Worm (Caenorhabditis elegans) whole organism, L1 larva: ENCODE results near the gene R186.8.
A peak's percentile ranks its signal among the peaks of the same experiment; 100 is the strongest.

Source experiments
- C04F5.9 ChIP-seq: sonication (generic microtip); optimal IDR thresholded peaks from 2 replicates; lab custom pipeline; 2016; ENCODE audit warnings: missing genetic modification characterization, missing compliant biosample characterization
- C16A3.4 ChIP-seq: fragments of 150-350 bp; optimal IDR thresholded peaks from 2 replicates; lab custom pipeline; 2014; ENCODE audit warnings: missing biosample characterization, missing genetic modification characterization
- C34B4.2 ChIP-seq: sonication (generic microtip); optimal IDR thresholded peaks from 2 replicates; lab custom pipeline; 2017; ENCODE audit warnings: mild to moderate bottlenecking, missing genetic modification characterization, missing compliant biosample characterization
- F16B12.6 ChIP-seq: fragments of 150-350 bp; optimal IDR thresholded peaks from 2 replicates; lab custom pipeline; 2014; ENCODE audit warnings: missing biosample characterization, missing genetic modification characterization
- Y116A8C.19 ChIP-seq: sonication (generic microtip); optimal IDR thresholded peaks from 2 replicates; lab custom pipeline; 2016; ENCODE audit warnings: missing compliant biosample characterization, missing genetic modification characterization, borderline replicate concordance
- aha-1 ChIP-seq: fragments of 150-350 bp; optimal IDR thresholded peaks from 2 replicates; lab custom pipeline; 2014; ENCODE audit warnings: missing biosample characterization, missing genetic modification characterization
- ama-1 ChIP-seq: fragments of 150-350 bp; optimal IDR thresholded peaks from 2 replicates; lab custom pipeline; 2014
- ceh-8 ChIP-seq: fragments of 200-800 bp; sonication (Bioruptor generic); optimal IDR thresholded peaks from 2 replicates; lab custom pipeline; 2018; ENCODE audit warnings: mild to moderate bottlenecking, missing genetic modification characterization, moderate library complexity, missing compliant biosample characterization
- ceh-88 ChIP-seq: fragments of 200-800 bp; sonication (Bioruptor generic); IDR thresholded peaks from 2 replicates; pipeline ENCODE4 v1.3.6; 2022; ENCODE audit warnings: missing genetic modification characterization, missing compliant biosample characterization
- ceh-90 ChIP-seq: sonication (generic microtip); optimal IDR thresholded peaks from 2 replicates; lab custom pipeline; 2016; ENCODE audit warnings: missing genetic modification characterization, missing compliant biosample characterization
- ces-1 ChIP-seq: fragments of 150-350 bp; optimal IDR thresholded peaks from 2 replicates; lab custom pipeline; 2014; ENCODE audit warnings: missing biosample characterization, missing genetic modification reagents, missing genetic modification characterization
- dpl-1 ChIP-seq, 3 experiments: fragments of 150-350 bp in 2 of 3; sonication (generic microtip) in 1 of 3; optimal IDR thresholded peaks; 2 replicates each; lab custom pipeline; 2014 to 2017; ENCODE audit warnings: missing biosample characterization in 3 of 3, missing genetic modification characterization in 3 of 3, missing genetic modification reagents in 3 of 3
- egl-13 ChIP-seq: sonication (generic microtip); optimal IDR thresholded peaks from 2 replicates; lab custom pipeline; 2016; ENCODE audit warnings: missing genotype, missing genetic modification reagents, missing genetic modification characterization, missing compliant biosample characterization
- egl-27 ChIP-seq, 2 experiments: fragments of 150-350 bp in 1 of 2; sonication (generic microtip); optimal IDR thresholded peaks; 3 replicates each; lab custom pipeline; 2017 to 2018; ENCODE audit warnings: missing biosample characterization in 2 of 2, missing genetic modification characterization in 2 of 2, missing genetic modification reagents in 2 of 2
- elt-3 ChIP-seq, 6 experiments: fragments of 150-350 bp in 1 of 6; sonication (generic microtip); optimal IDR thresholded peaks; 2 replicates each; lab custom pipeline; 2017 to 2018; ENCODE audit warnings: missing biosample characterization in 6 of 6, missing genetic modification characterization in 6 of 6, inconsistent platforms in 1 of 6
- ets-5 ChIP-seq: fragments of 200-800 bp; sonication (Bioruptor generic); IDR thresholded peaks from 2 replicates; pipeline ENCODE4 v1.3.6; 2022; ENCODE audit warnings: missing genetic modification characterization, missing compliant biosample characterization
- fkh-10 ChIP-seq: sonication (generic microtip); optimal IDR thresholded peaks from 2 replicates; lab custom pipeline; 2017; ENCODE audit warnings: missing biosample characterization, missing genetic modification reagents, missing genetic modification characterization
- fkh-8 ChIP-seq: sonication (generic microtip); optimal IDR thresholded peaks from 2 replicates; lab custom pipeline; 2016; ENCODE audit warnings: mild to moderate bottlenecking, missing genetic modification characterization, missing compliant biosample characterization
- fos-1 ChIP-seq: fragments of 150-350 bp; optimal IDR thresholded peaks from 2 replicates; lab custom pipeline; 2014; ENCODE audit warnings: missing biosample characterization, missing genetic modification characterization
- grh-1 ChIP-seq: fragments of 200-800 bp; sonication (Bioruptor generic); IDR thresholded peaks from 2 replicates; pipeline ENCODE4 v1.3.6; 2022; ENCODE audit warnings: missing genetic modification reagents, missing genetic modification characterization, missing compliant biosample characterization
- hlh-4 ChIP-seq: sonication (generic microtip); optimal IDR thresholded peaks from 2 replicates; lab custom pipeline; 2016; ENCODE audit warnings: mild to moderate bottlenecking, missing genetic modification characterization, missing compliant biosample characterization
- jun-1 ChIP-seq: fragments of 150-350 bp; optimal IDR thresholded peaks from 2 replicates; lab custom pipeline; 2014; ENCODE audit warnings: missing biosample characterization, missing genetic modification reagents, missing genetic modification characterization
- lin-13 ChIP-seq: fragments of 150-350 bp; optimal IDR thresholded peaks from 2 replicates; lab custom pipeline; 2014; ENCODE audit warnings: missing biosample characterization, missing genetic modification reagents, missing genetic modification characterization
- lir-3 ChIP-seq: sonication (generic microtip); optimal IDR thresholded peaks from 2 replicates; lab custom pipeline; 2016; ENCODE audit warnings: mild to moderate bottlenecking, missing genetic modification characterization, moderate library complexity, missing compliant biosample characterization; ENCODE audit not compliant: poor library complexity
- lsy-2 ChIP-seq, 2 experiments: fragments of 150-350 bp; optimal IDR thresholded peaks; 2 replicates each; lab custom pipeline; 2014; ENCODE audit warnings: missing biosample characterization in 2 of 2, missing genetic modification characterization in 2 of 2
- mdl-1 ChIP-seq, 2 experiments: fragments of 150-350 bp; optimal IDR thresholded peaks; 2 replicates each; lab custom pipeline; 2014 to 2017; ENCODE audit warnings: missing biosample characterization in 2 of 2, missing genetic modification characterization in 2 of 2, inconsistent platforms in 1 of 2
- nhr-12 ChIP-seq: sonication (generic microtip); optimal IDR thresholded peaks from 2 replicates; lab custom pipeline; 2017; ENCODE audit warnings: missing biosample characterization, missing genetic modification characterization
- nhr-20 ChIP-seq: sonication (generic microtip); optimal IDR thresholded peaks from 2 replicates; lab custom pipeline; 2016; ENCODE audit warnings: mild to moderate bottlenecking, missing genetic modification characterization, missing compliant biosample characterization
- nhr-71 ChIP-seq: sonication (generic microtip); optimal IDR thresholded peaks from 2 replicates; lab custom pipeline; 2016; ENCODE audit warnings: mild to moderate bottlenecking, missing genetic modification characterization, moderate library complexity, missing compliant biosample characterization
- nhr-77 ChIP-seq: fragments of 150-350 bp; optimal IDR thresholded peaks from 2 replicates; lab custom pipeline; 2014; ENCODE audit warnings: missing biosample characterization, missing genetic modification characterization
- nhr-84 ChIP-seq: sonication (generic microtip); optimal IDR thresholded peaks from 2 replicates; lab custom pipeline; 2017; ENCODE audit warnings: missing biosample characterization, missing genetic modification characterization
- pag-3 ChIP-seq: sonication (generic microtip); optimal IDR thresholded peaks from 2 replicates; lab custom pipeline; 2017; ENCODE audit warnings: missing genetic modification characterization, mild to moderate bottlenecking, missing compliant biosample characterization, antibody characterized with exemption, borderline replicate concordance; ENCODE audit not compliant: insufficient read depth
- rnt-1 ChIP-seq: sonication (generic microtip); optimal IDR thresholded peaks from 2 replicates; lab custom pipeline; 2016; ENCODE audit warnings: mild to moderate bottlenecking, missing genetic modification characterization, moderate library complexity, missing compliant biosample characterization
- skn-1 ChIP-seq: fragments of 150-350 bp; optimal IDR thresholded peaks from 2 replicates; lab custom pipeline; 2014; ENCODE audit warnings: missing biosample characterization, missing genetic modification characterization
- snpc-4 ChIP-seq: fragments of 150-350 bp; optimal IDR thresholded peaks from 2 replicates; lab custom pipeline; 2014; ENCODE audit warnings: missing biosample characterization, missing genetic modification characterization
- snu-23 ChIP-seq: sonication (generic microtip); optimal IDR thresholded peaks from 2 replicates; lab custom pipeline; 2016; ENCODE audit warnings: missing genetic modification characterization, missing compliant biosample characterization
- sox-4 ChIP-seq: sonication (generic microtip); optimal IDR thresholded peaks from 2 replicates; lab custom pipeline; 2016; ENCODE audit warnings: missing genetic modification characterization, missing compliant biosample characterization
- sptf-1 ChIP-seq: fragments of 150-350 bp; optimal IDR thresholded peaks from 2 replicates; lab custom pipeline; 2014; ENCODE audit warnings: missing biosample characterization, missing genetic modification characterization
- sup-37 ChIP-seq: fragments of 200-800 bp; sonication (Bioruptor generic); optimal IDR thresholded peaks from 2 replicates; lab custom pipeline; 2018; ENCODE audit warnings: mild to moderate bottlenecking, missing genetic modification characterization, missing compliant biosample characterization
- swsn-7 ChIP-seq: sonication (generic microtip); optimal IDR thresholded peaks from 2 replicates; lab custom pipeline; 2016; ENCODE audit warnings: missing genetic modification characterization, missing compliant biosample characterization
- tbx-2 ChIP-seq: sonication (generic microtip); optimal IDR thresholded peaks from 2 replicates; lab custom pipeline; 2016; ENCODE audit warnings: missing genetic modification characterization, missing compliant biosample characterization
- tlp-1 ChIP-seq: fragments of 150-350 bp; optimal IDR thresholded peaks from 2 replicates; lab custom pipeline; 2014; ENCODE audit warnings: missing biosample characterization, missing genetic modification characterization
- unc-62 ChIP-seq: fragments of 150-350 bp; optimal IDR thresholded peaks from 2 replicates; lab custom pipeline; 2014; ENCODE audit warnings: missing biosample characterization, missing genetic modification reagents, missing genetic modification characterization
- xbp-1 ChIP-seq: sonication (generic microtip); optimal IDR thresholded peaks from 2 replicates; lab custom pipeline; 2016; ENCODE audit warnings: missing genetic modification characterization, missing compliant biosample characterization
- zip-4 ChIP-seq: fragments of 200-800 bp; sonication (Bioruptor generic); optimal IDR thresholded peaks from 2 replicates; lab custom pipeline; 2018; ENCODE audit warnings: mild to moderate bottlenecking, missing genetic modification characterization, moderate library complexity, missing compliant biosample characterization

R186.8 gene

ce11 chrV:13009843-13010242, 42.1 kb upstream of the R186.8 start (continued):
- TF ChIP-seq ces-1 (GFP tag; lab: Kevin White, UChicago) (no peak), fos-1 (tag; lab: Kevin White, UChicago) (no peak), ets-5 (no peak), rnt-1 (tag; lab: Kevin White, UChicago) (peak; percentile 22), elt-3 (tag; optimal IDR thresholded peaks at IDR 0.05; lab: Kevin White, UChicago) (no peak), mdl-1 (tag; optimal IDR thresholded peaks at IDR 0.05; lab: Kevin White, UChicago) (no peak), snpc-4 (tag; lab: Kevin White, UChicago) (peak; percentile 19), tbx-2 (tag; lab: Kevin White, UChicago) (peak; percentile 22), egl-13 (no peak), aha-1 (tag; lab: Kevin White, UChicago) (no peak), swsn-7 (tag; lab: Kevin White, UChicago) (peak; percentile 31), lir-3 (no peak), zip-4 (GFP tag; lab: Kevin White, UChicago) (no peak), nhr-71 (tag; lab: Kevin White, UChicago) (peak; percentile 61), skn-1 (tag; lab: Kevin White, UChicago) (no peak), dpl-1 (GFP tag; optimal IDR thresholded peaks at IDR 0.05; lab: Kevin White, UChicago) (peak in 2 of 3 experiments; percentile 8 to 14), nhr-12 (tag; lab: Kevin White, UChicago) (no peak), sox-4 (tag; lab: Kevin White, UChicago) (no peak), unc-62 (GFP tag; lab: Kevin White, UChicago) (no peak), ceh-90 (no peak), C16A3.4 (tag; lab: Kevin White, UChicago) (no peak), fkh-8 (tag; lab: Kevin White, UChicago) (no peak), ceh-8 (GFP tag; lab: Kevin White, UChicago) (no peak), C04F5.9 (tag; lab: Kevin White, UChicago) (no peak), jun-1 (tag; lab: Kevin White, UChicago) (no peak), grh-1 (GFP tag; lab: Robert Waterston, UW) (no peak), pag-3 (tag; lab: Kevin White, UChicago) (no peak), lsy-2 (tag; optimal IDR thresholded peaks at IDR 0.05; lab: Kevin White, UChicago) (peak; percentile 0 to 37), F16B12.6 (tag; lab: Kevin White, UChicago) (no peak), C34B4.2 (tag; lab: Kevin White, UChicago) (no peak), nhr-20 (peak; percentile 51), snu-23 (GFP tag; lab: Kevin White, UChicago) (peak; percentile 59), ama-1 (no peak)

- no peak for TF ChIP-seq lsy-2 (tag; optimal IDR thresholded peaks at IDR 0.05; lab: Kevin White, UChicago)
- no peak for TF ChIP-seq egl-27 (tag; optimal IDR thresholded peaks at IDR 0.05; lab: Kevin White, UChicago)
- no peak for TF ChIP-seq lir-3
- TF ChIP-seq xbp-1 (tag; lab: Kevin White, UChicago): no peak
- no peak for TF ChIP-seq hlh-4
- no peak for TF ChIP-seq fkh-10 (GFP tag; lab: Kevin White, UChicago)
- TF ChIP-seq snu-23 (GFP tag; lab: Kevin White, UChicago): no peak
- no peak for TF ChIP-seq nhr-84 (tag; lab: Kevin White, UChicago)
- no peak for TF ChIP-seq lin-13 (GFP tag; lab: Kevin White, UChicago)
- no peak for TF ChIP-seq sptf-1 (tag; lab: Kevin White, UChicago)
- TF ChIP-seq nhr-12 (tag; lab: Kevin White, UChicago): no peak
- no peak for TF ChIP-seq ceh-88
- no peak for TF ChIP-seq nhr-20
- no peak for TF ChIP-seq sup-37 (GFP tag; lab: Kevin White, UChicago)
- no peak for TF ChIP-seq tlp-1 (tag; lab: Kevin White, UChicago)
- TF ChIP-seq Y116A8C.19 (tag; lab: Kevin White, UChicago): no peak
- TF ChIP-seq fos-1 (tag; lab: Kevin White, UChicago): no peak
- TF ChIP-seq nhr-77 (tag; lab: Kevin White, UChicago): no peak
These were observed 41.5 kb upstream of the R186.8 start for ce11 chrV:13009271-13009670.
